Worm (Caenorhabditis elegans) whole organism, early embryonic: Measurements from ENCODE around the gene R193.2.

ENCODE experiments used
- aly-1 ChIP-seq: sonication (generic microtip); optimal IDR thresholded peaks from 2 replicates; lab custom pipeline; 2016; ENCODE audit warnings: missing genetic modification characterization, missing compliant biosample characterization
- ets-7 ChIP-seq: sonication (generic microtip); optimal IDR thresholded peaks from 2 replicates; lab custom pipeline; 2016; ENCODE audit warnings: missing genotype, missing genetic modification characterization, missing compliant biosample characterization
- hmg-4 ChIP-seq: fragments of 200-800 bp; sonication (Bioruptor generic); optimal IDR thresholded peaks from 2 replicates; lab custom pipeline; 2018; ENCODE audit warnings: mild to moderate bottlenecking, missing genetic modification characterization, missing compliant biosample characterization
- hnd-1 ChIP-seq: sonication (generic microtip); optimal IDR thresholded peaks from 2 replicates; lab custom pipeline; 2016; ENCODE audit warnings: missing genetic modification characterization, missing compliant biosample characterization
- tbx-11 ChIP-seq: fragments of 200-800 bp; sonication (Bioruptor generic); IDR thresholded peaks from 2 replicates; pipeline ENCODE4 v1.3.6; 2022; ENCODE audit warnings: missing genetic modification characterization, missing compliant biosample characterization
- tbx-37 ChIP-seq: fragments of 200-800 bp; sonication (Bioruptor generic); conservative IDR thresholded peaks from 2 replicates; pipeline ENCODE4 v1.3.6; 2022; ENCODE audit warnings: missing genetic modification reagents, missing genetic modification characterization, missing compliant biosample characterization

- no peak for TF ChIP-seq tbx-11
- no peak for TF ChIP-seq hnd-1 (tag; lab: Kevin White, UChicago)
- no peak for TF ChIP-seq ets-7 (tag; lab: Kevin White, UChicago)
- TF ChIP-seq tbx-37 (GFP tag; lab: Robert Waterston, UW), result no peak
- TF ChIP-seq hmg-4 (GFP tag; lab: Kevin White, UChicago), result no peak
- TF ChIP-seq aly-1 (tag; lab: Kevin White, UChicago), result no peak
These were observed 37.7 kb downstream of the R193.2 start for ce11 chrX:1110723-1111122.
